Fruit fly (Drosophila melanogaster): ENCODE results near the gene CG15741.

Gene CG15741

dm6 chrX:11817183-11817972 lies 20.4 kb downstream of the CG15741 start:
- TF ChIP-seq foxo (GFP tag; optimal IDR thresholded peaks at IDR 0.05) (no peak), Rel (GFP tag; optimal IDR thresholded peaks at IDR 0.05) (peak; percentile 38), Rel (tag; optimal IDR thresholded peaks at IDR 0.05) (no peak), psq (GFP tag; optimal IDR thresholded peaks at IDR 0.05) (peak; percentile 89), Hr83 (GFP tag; optimal IDR thresholded peaks at IDR 0.05; ENCODE audit: poor library complexity, severe bottlenecking) (no peak), Jra (GFP tag; optimal IDR thresholded peaks at IDR 0.05) (no peak), Dif (GFP tag; optimal IDR thresholded peaks at IDR 0.05; ENCODE audit: partially characterized antibody) (peak; percentile 64), dmrt93B (GFP tag; optimal IDR thresholded peaks at IDR 0.05) (no peak), rgr (GFP tag; optimal IDR thresholded peaks at IDR 0.05) (no peak), sv (GFP tag; optimal IDR thresholded peaks at IDR 0.05) (no peak), br (GFP tag; optimal IDR thresholded peaks at IDR 0.05) (no peak), woc (GFP tag; optimal IDR thresholded peaks at IDR 0.05) (no peak), dl (GFP tag; optimal IDR thresholded peaks at IDR 0.05; ENCODE audit: insufficient read depth in 1 of 2, partially characterized antibody in 2 of 2) (peak; percentile 44 to 64), pan (optimal IDR thresholded peaks at IDR 0.05) (no peak), Abd-B (GFP tag; optimal IDR thresholded peaks at IDR 0.05) (no peak), brk (GFP tag; optimal IDR thresholded peaks at IDR 0.05) (no peak)

dm6 chrX:11816434-11816948 lies 21.3 kb downstream of the CG15741 start, which contains the start of the genes CG1578 and rudhira:
CG1578 (minus strand) TSS chrX:11816551.
rudhira (plus strand) TSS chrX:11816898.
- TF ChIP-seq HLH106 (tag; optimal IDR thresholded peaks at IDR 0.05) (peak; percentile 11), fru (GFP tag; optimal IDR thresholded peaks at IDR 0.05) (peak; percentile 24), Jra (GFP tag; optimal IDR thresholded peaks at IDR 0.05) (no peak)

dm6 chrX:11815356-11816270 lies 22.2 kb downstream of the CG15741 start:
- no peak for TF ChIP-seq ey (GFP tag; optimal IDR thresholded peaks at IDR 0.05)
- TF ChIP-seq Dif (GFP tag; optimal IDR thresholded peaks at IDR 0.05; ENCODE audit: partially characterized antibody): no peak
- peak; percentile 3 for TF ChIP-seq psq (GFP tag; optimal IDR thresholded peaks at IDR 0.05)
- no peak for TF ChIP-seq dsf (GFP tag; optimal IDR thresholded peaks at IDR 0.05; ENCODE audit: borderline replicate concordance)
- TF ChIP-seq Vsx2 (GFP tag; optimal IDR thresholded peaks at IDR 0.05; ENCODE audit: partially characterized antibody): no peak
- TF ChIP-seq rgr (GFP tag; optimal IDR thresholded peaks at IDR 0.05): no peak
- TF ChIP-seq brk (GFP tag; optimal IDR thresholded peaks at IDR 0.05): no peak
- no peak for TF ChIP-seq sage (GFP tag; optimal IDR thresholded peaks at IDR 0.05)
- TF ChIP-seq CrebA (GFP tag; optimal IDR thresholded peaks at IDR 0.05; ENCODE audit: borderline replicate concordance): no peak
- TF ChIP-seq Sp1 (GFP tag; optimal IDR thresholded peaks at IDR 0.05): no peak
- TF ChIP-seq h (GFP tag; optimal IDR thresholded peaks at IDR 0.05): no peak
- TF ChIP-seq woc (GFP tag; optimal IDR thresholded peaks at IDR 0.05): no peak
- TF ChIP-seq Jra (GFP tag; optimal IDR thresholded peaks at IDR 0.05): no peak
- TF ChIP-seq Myc (optimal IDR thresholded peaks at IDR 0.05): peak; percentile 3
- no peak for TF ChIP-seq Mio (GFP tag; optimal IDR thresholded peaks at IDR 0.05)
- TF ChIP-seq Hr78 (GFP tag; optimal IDR thresholded peaks at IDR 0.05): no peak
- no peak for TF ChIP-seq sv (GFP tag; optimal IDR thresholded peaks at IDR 0.05)
- no peak for TF ChIP-seq Hnf4 (GFP tag; optimal IDR thresholded peaks at IDR 0.05)
- peak; percentile 24 for TF ChIP-seq Dfd (GFP tag; optimal IDR thresholded peaks at IDR 0.05)

- TF ChIP-seq sage (GFP tag; optimal IDR thresholded peaks at IDR 0.05) (no peak), CG32264 (GFP tag; optimal IDR thresholded peaks at IDR 0.05) (no peak)
Observed at dm6 chrX:11813721-11814161, 24.1 kb downstream of the CG15741 start.

Data from whole organism, wandering third instar larva.